Fruit fly (Drosophila melanogaster) whole organism: ENCODE measurements around the gene salm.

Experiments used
- CG8478 ChIP-seq: fragments of >200 bp; optimal IDR thresholded peaks from 2 replicates; lab custom pipeline; 2018; ENCODE audit warnings: inconsistent platforms
- Dll ChIP-seq: fragments of >200 bp; optimal IDR thresholded peaks from 2 replicates; lab custom pipeline; 2017
- EcR ChIP-seq, 2 experiments: fragments of >200 bp; optimal IDR thresholded peaks; 2 replicates each; lab custom pipeline; 2017; ENCODE audit warnings: missing biosample characterization in 2 of 2, missing genetic modification characterization in 2 of 2, missing genetic modification reagents in 2 of 2
- pan ChIP-seq: fragments of >200 bp; optimal IDR thresholded peaks from 2 replicates; lab custom pipeline; 2017
- psq ChIP-seq: fragments of >200 bp; optimal IDR thresholded peaks from 2 replicates; lab custom pipeline; 2017
- usp ChIP-seq: fragments of >200 bp; optimal IDR thresholded peaks from 2 replicates; lab custom pipeline; 2017; ENCODE audit warnings: missing biosample characterization, missing genetic modification characterization, mixed read lengths

Gene salm

dm6 chr2L:11403085-11403484, 42.3 kb downstream of the salm start:
- TF ChIP-seq pan (lab: Kevin White, UChicago), result no peak
- TF ChIP-seq psq (lab: Kevin White, UChicago), result no peak
- TF ChIP-seq usp (GFP tag; lab: Kevin White, UChicago), result no peak
- no peak for TF ChIP-seq EcR (GFP tag; optimal IDR thresholded peaks at IDR 0.05; lab: Kevin White, UChicago)
- TF ChIP-seq CG8478, result no peak
- TF ChIP-seq Dll (lab: Kevin White, UChicago), result no peak

- no peak for TF ChIP-seq usp (GFP tag; lab: Kevin White, UChicago)
- no peak for TF ChIP-seq psq (lab: Kevin White, UChicago)
- no peak for TF ChIP-seq EcR (GFP tag; optimal IDR thresholded peaks at IDR 0.05; lab: Kevin White, UChicago)
- no peak for TF ChIP-seq Dll (lab: Kevin White, UChicago)
- TF ChIP-seq pan (lab: Kevin White, UChicago), result no peak
- no peak for TF ChIP-seq CG8478
Observed at dm6 chr2L:11399482-11400136, 45.8 kb downstream of the salm start.

- TF ChIP-seq Dll (lab: Kevin White, UChicago), result no peak
- no peak for TF ChIP-seq EcR (GFP tag; optimal IDR thresholded peaks at IDR 0.05; lab: Kevin White, UChicago)
- no peak for TF ChIP-seq pan (lab: Kevin White, UChicago)
- TF ChIP-seq psq (lab: Kevin White, UChicago), result no peak
Observed at dm6 chr2L:11396157-11396876, 49.1 kb downstream of the salm start.

- TF ChIP-seq usp (GFP tag; lab: Kevin White, UChicago), result no peak
- TF ChIP-seq pan (lab: Kevin White, UChicago), result no peak
- TF ChIP-seq EcR (GFP tag; optimal IDR thresholded peaks at IDR 0.05; lab: Kevin White, UChicago), result no peak
- TF ChIP-seq psq (lab: Kevin White, UChicago), result no peak
- no peak for TF ChIP-seq Dll (lab: Kevin White, UChicago)
- no peak for TF ChIP-seq CG8478
Observed at dm6 chr2L:11395636-11396035, 49.8 kb downstream of the salm start.

dm6 chr2L:11394099-11394498, 51.3 kb downstream of the salm start:
- no peak for TF ChIP-seq Dll (lab: Kevin White, UChicago)
- TF ChIP-seq psq (lab: Kevin White, UChicago), result no peak
- no peak for TF ChIP-seq CG8478
- no peak for TF ChIP-seq usp (GFP tag; lab: Kevin White, UChicago)
- TF ChIP-seq pan (lab: Kevin White, UChicago), result no peak
- TF ChIP-seq EcR (GFP tag; optimal IDR thresholded peaks at IDR 0.05; lab: Kevin White, UChicago), result no peak

dm6 chr2L:11387691-11388090, 57.7 kb downstream of the salm start:
- TF ChIP-seq Dll (lab: Kevin White, UChicago) (no peak), CG8478 (no peak), EcR (GFP tag; optimal IDR thresholded peaks at IDR 0.05; lab: Kevin White, UChicago) (no peak)

dm6 chr2L:11386379-11387017, 58.9 kb downstream of the salm start:
- TF ChIP-seq CG8478, result no peak
- no peak for TF ChIP-seq Dll (lab: Kevin White, UChicago)
- TF ChIP-seq EcR (GFP tag; optimal IDR thresholded peaks at IDR 0.05; lab: Kevin White, UChicago), result no peak
- no peak for TF ChIP-seq psq (lab: Kevin White, UChicago)
- TF ChIP-seq pan (lab: Kevin White, UChicago), result no peak
- TF ChIP-seq usp (GFP tag; lab: Kevin White, UChicago), result no peak

- TF ChIP-seq EcR (GFP tag; optimal IDR thresholded peaks at IDR 0.05; lab: Kevin White, UChicago) (no peak), usp (GFP tag; lab: Kevin White, UChicago) (no peak), pan (lab: Kevin White, UChicago) (no peak), CG8478 (no peak), psq (lab: Kevin White, UChicago) (no peak), Dll (lab: Kevin White, UChicago) (no peak)
Observed at dm6 chr2L:11384747-11385146, 60.7 kb downstream of the salm start.
